Worm (Caenorhabditis elegans) whole organism, L4/young adult: ENCODE measurements around the gene C27A7.9.

Experiments
- W03F9.2 ChIP-seq: fragments of 150-350 bp; optimal IDR thresholded peaks from 2 replicates; lab custom pipeline; 2014; ENCODE audit warnings: missing biosample characterization, missing genetic modification characterization
- dao-5 ChIP-seq: sonication (generic microtip); optimal IDR thresholded peaks from 2 replicates; lab custom pipeline; 2016; ENCODE audit warnings: missing genotype, missing genetic modification characterization, moderate library complexity, missing compliant biosample characterization
- him-1 ChIP-seq: sonication (generic microtip); optimal IDR thresholded peaks from 2 replicates; lab custom pipeline; 2016; ENCODE audit warnings: missing genotype, missing genetic modification reagents, missing genetic modification characterization, missing compliant biosample characterization

- TF ChIP-seq him-1: no peak
- no peak for TF ChIP-seq W03F9.2 (tag; lab: Kevin White, UChicago)
- TF ChIP-seq dao-5: no peak
Measured at ce11 chrV:12106841-12107240, 47.6 kb downstream of the C27A7.9 start, which contains the start of gene nhr-136.
